Worm (Caenorhabditis elegans): Measurements from ENCODE around the gene F44A6.4.
A peak's percentile ranks its signal among the peaks of the same experiment; 100 is the strongest.

F44A6.4 gene

ce11 chrX:10218779-10219178, 3.5 kb upstream of the F44A6.4 start, which contains the start of gene F44A6.5 (continued):
- no peak for TF ChIP-seq somi-1 (GFP tag; optimal IDR thresholded peaks at IDR 0.05)
- TF ChIP-seq die-1 (tag; optimal IDR thresholded peaks at IDR 0.05), result no peak
- TF ChIP-seq F10E7.11 (tag; optimal IDR thresholded peaks at IDR 0.05), result no peak
- TF ChIP-seq C17E4.6 (GFP tag; IDR thresholded peaks at IDR 0.05), result no peak
- peak; percentile 42 for TF ChIP-seq lin-40 (tag; optimal IDR thresholded peaks at IDR 0.05)
- no peak for TF ChIP-seq unc-62 (GFP tag; optimal IDR thresholded peaks at IDR 0.05)
- no peak for TF ChIP-seq F52B5.7 (tag; optimal IDR thresholded peaks at IDR 0.05)
- peak; percentile 53 for TF ChIP-seq nhr-80 (tag; optimal IDR thresholded peaks at IDR 0.05)
- no peak for TF ChIP-seq madf-6 (GFP tag; IDR thresholded peaks at IDR 0.05)
- TF ChIP-seq sea-2 (GFP tag; IDR thresholded peaks at IDR 0.05), result no peak
- no peak for TF ChIP-seq T26A5.8 (tag; optimal IDR thresholded peaks at IDR 0.05)
- no peak for TF ChIP-seq F39B2.1 (GFP tag; IDR thresholded peaks at IDR 0.05)
- TF ChIP-seq Y53G8AR.9 (GFP tag; conservative IDR thresholded peaks at IDR 0.05), result no peak
- no peak for TF ChIP-seq bed-1 (GFP tag; IDR thresholded peaks at IDR 0.05)

- TF ChIP-seq Y53G8AR.9 (GFP tag; conservative IDR thresholded peaks at IDR 0.05), result no peak
- no peak for TF ChIP-seq bed-2 (GFP tag; IDR thresholded peaks at IDR 0.05)
- TF ChIP-seq pbrm-1 (GFP tag; IDR thresholded peaks at IDR 0.05), result no peak
- no peak for TF ChIP-seq F39B2.1 (GFP tag; IDR thresholded peaks at IDR 0.05)
- TF ChIP-seq cebp-2 (GFP tag; IDR thresholded peaks at IDR 0.05), result no peak
- no peak for TF ChIP-seq F49E8.2 (tag; optimal IDR thresholded peaks at IDR 0.05; ENCODE audit: insufficient read depth)
- no peak for TF ChIP-seq unc-130 (GFP tag; optimal IDR thresholded peaks at IDR 0.05)
- no peak for TF ChIP-seq lin-40 (tag; optimal IDR thresholded peaks at IDR 0.05)
- no peak for TF ChIP-seq F10E7.11 (tag; optimal IDR thresholded peaks at IDR 0.05)
- TF ChIP-seq ztf-26 (tag; optimal IDR thresholded peaks at IDR 0.05), result no peak
- TF ChIP-seq gei-17 (GFP tag; optimal IDR thresholded peaks at IDR 0.05), result no peak
- TF ChIP-seq dox-1 (GFP tag; IDR thresholded peaks at IDR 0.05), result no peak
- no peak for TF ChIP-seq snpc-1.1 (tag; optimal IDR thresholded peaks at IDR 0.05; ENCODE audit: insufficient read depth)
- no peak for TF ChIP-seq T07F8.4 (tag; optimal IDR thresholded peaks at IDR 0.05)
- TF ChIP-seq atf-7 (tag; optimal IDR thresholded peaks at IDR 0.05), result no peak
Measured at ce11 chrX:10216857-10217256, 1.6 kb upstream of the F44A6.4 start.

ce11 chrX:10216344-10216743, 1.0 kb upstream of the F44A6.4 start:
- TF ChIP-seq ztf-3 (GFP tag; optimal IDR thresholded peaks at IDR 0.05) (no peak), dox-1 (GFP tag; IDR thresholded peaks at IDR 0.05) (no peak), nhr-80 (tag; optimal IDR thresholded peaks at IDR 0.05) (peak; percentile 36), nhr-179 (tag; optimal IDR thresholded peaks at IDR 0.05) (no peak)

- TF ChIP-seq ztf-3 (GFP tag; optimal IDR thresholded peaks at IDR 0.05) (no peak), nhr-179 (tag; optimal IDR thresholded peaks at IDR 0.05) (no peak), hlh-12 (tag; optimal IDR thresholded peaks at IDR 0.05) (no peak), lin-26 (GFP tag; IDR thresholded peaks at IDR 0.05) (no peak), tbx-9 (tag; optimal IDR thresholded peaks at IDR 0.05; ENCODE audit: borderline replicate concordance) (no peak)
Measured at ce11 chrX:10212469-10212868, 2.8 kb downstream of the F44A6.4 start, which contains the start of gene F44A6.3. TSS of gene F44A6.3 (plus strand) at chrX:10212769.

- TF ChIP-seq F57C9.4 (tag; optimal IDR thresholded peaks at IDR 0.05), result no peak
Measured at ce11 chrX:10208481-10208880, 6.8 kb downstream of the F44A6.4 start.

- no peak for TF ChIP-seq K12H6.12 (tag; optimal IDR thresholded peaks at IDR 0.05)
- no peak for TF ChIP-seq lsy-27 (tag; optimal IDR thresholded peaks at IDR 0.05; ENCODE audit: borderline replicate concordance, insufficient read depth)
- TF ChIP-seq hlh-26 (GFP tag; conservative IDR thresholded peaks at IDR 0.05), result no peak
- no peak for TF ChIP-seq let-607 (tag; optimal IDR thresholded peaks at IDR 0.05)
- no peak for TF ChIP-seq ZK185.1 (tag; optimal IDR thresholded peaks at IDR 0.05; ENCODE audit: poor library complexity, severe bottlenecking)
- TF ChIP-seq attf-6 (GFP tag; IDR thresholded peaks at IDR 0.05), result no peak
Measured at ce11 chrX:10206008-10206407, 9.3 kb downstream of the F44A6.4 start.
